Worm (Caenorhabditis elegans): ENCODE data around the gene C25D7.5.

C25D7.5 gene

DNA sequence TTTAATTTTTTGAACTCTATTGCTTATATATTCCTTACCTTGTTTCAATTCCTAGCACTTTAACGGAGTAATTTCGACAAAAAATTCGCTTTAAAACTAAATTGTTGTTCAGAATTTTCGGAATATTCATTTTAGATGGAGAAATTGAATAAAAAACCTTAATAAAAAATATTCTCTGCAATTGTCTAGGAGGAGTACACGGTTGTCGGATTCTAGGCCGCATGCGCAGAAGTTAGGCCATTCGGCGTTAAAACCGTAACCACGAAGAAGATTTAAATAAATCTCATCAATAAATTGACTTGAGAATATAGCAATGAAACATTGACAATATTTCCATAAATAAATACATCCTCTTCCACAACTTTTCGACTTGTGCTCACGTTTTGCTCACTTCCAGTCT, 29.8 kb downstream of the C25D7.5 start, which contains the start of the genes C01G10.10 and C01G10.9 (continued):
- no peak for TF ChIP-seq pha-2 (tag; optimal IDR thresholded peaks at IDR 0.05)

DNA sequence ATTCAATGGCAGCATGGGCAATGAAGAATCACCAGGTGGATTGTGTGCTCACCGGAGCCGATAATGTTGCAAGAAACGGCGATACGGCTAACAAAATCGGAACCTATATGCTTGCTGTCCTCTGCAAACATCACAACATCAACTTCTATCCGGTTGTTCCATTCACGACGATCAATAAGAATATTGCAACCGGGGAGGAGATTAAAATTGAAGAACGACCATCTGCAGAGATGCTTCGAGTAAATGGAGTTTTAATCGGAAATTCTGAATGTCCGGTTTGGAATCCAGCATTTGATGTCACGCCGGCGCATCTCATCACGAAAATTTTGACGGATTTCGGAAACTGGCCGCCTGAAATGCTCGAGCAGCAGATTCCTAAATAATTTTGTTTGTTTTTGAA, 31.2 kb downstream of the C25D7.5 start:
- TF ChIP-seq pros-1 (tag; optimal IDR thresholded peaks at IDR 0.05) (no peak), T23F11.4 (GFP tag; optimal IDR thresholded peaks at IDR 0.05) (no peak), ceh-31 (tag; optimal IDR thresholded peaks at IDR 0.05) (no peak), nhr-232 (tag; optimal IDR thresholded peaks at IDR 0.05) (no peak), K02D7.2 (tag; optimal IDR thresholded peaks at IDR 0.05) (no peak), ceh-22 (tag; optimal IDR thresholded peaks at IDR 0.05) (no peak), ceh-2 (tag; optimal IDR thresholded peaks at IDR 0.05) (no peak), hlh-8 (tag; optimal IDR thresholded peaks at IDR 0.05) (no peak), nhr-11 (tag; optimal IDR thresholded peaks at IDR 0.05) (no peak), ama-1 (optimal IDR thresholded peaks at IDR 0.05) (no peak)

DNA sequence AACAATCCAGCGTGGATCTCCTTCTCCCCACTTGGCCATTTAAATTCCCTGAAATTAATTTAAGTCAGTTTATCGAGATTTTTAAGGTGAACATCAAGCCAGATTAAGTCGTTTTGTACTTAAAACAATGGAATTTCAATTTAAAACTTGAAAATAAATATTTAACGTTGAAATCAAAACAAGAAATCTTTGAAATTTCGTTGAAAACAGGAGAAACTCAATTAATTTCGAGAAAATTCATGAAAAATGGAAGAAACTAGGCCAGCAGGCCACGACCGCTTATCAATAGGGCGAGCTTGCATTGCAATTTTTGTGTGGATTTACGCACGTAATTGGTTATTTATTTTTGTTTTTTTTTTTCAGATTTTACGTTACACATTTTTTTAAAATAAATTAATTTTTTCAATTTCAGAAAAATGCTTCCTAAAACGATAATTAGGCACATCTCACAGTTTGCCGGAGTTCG, 32.9 kb downstream of the C25D7.5 start, which contains the start of the genes ahsa-1 and C01G10.7:
Gene ahsa-1, minus strand, starts transcription at position 51 of the 466 bp plus-strand sequence.
Gene C01G10.7, plus strand, starts transcription at position 413 of the 466 bp plus-strand sequence.
- TF ChIP-seq sdc-2 (tag; optimal IDR thresholded peaks at IDR 0.05) (peak; percentile 51), ceh-48 (tag; optimal IDR thresholded peaks at IDR 0.05) (peak; percentile 29), unc-3 (GFP tag; conservative IDR thresholded peaks at IDR 0.05) (peak; percentile 40; the same call in 1 of the 2 replicates), unc-3 (tag; optimal IDR thresholded peaks at IDR 0.05) (peak; percentile 0), K09A11.1 (tag; optimal IDR thresholded peaks at IDR 0.05; ENCODE audit: insufficient read depth) (no peak), ahr-1 (tag; optimal IDR thresholded peaks at IDR 0.05) (peak; percentile 48), Y22D7AL.16 (tag; optimal IDR thresholded peaks at IDR 0.05) (no peak), K02D7.2 (tag; optimal IDR thresholded peaks at IDR 0.05) (no peak), eyg-1 (tag; optimal IDR thresholded peaks at IDR 0.05) (peak; percentile 66), sox-2 (GFP tag; IDR thresholded peaks at IDR 0.05) (no peak), hlh-8 (tag; optimal IDR thresholded peaks at IDR 0.05) (peak; percentile 86), F13H6.1 (tag; optimal IDR thresholded peaks at IDR 0.05) (peak; percentile 77), syd-9 (tag; optimal IDR thresholded peaks at IDR 0.05) (peak; percentile 10), madf-2 (tag; optimal IDR thresholded peaks at IDR 0.05) (peak; percentile 35), lim-6 (tag; optimal IDR thresholded peaks at IDR 0.05) (peak; percentile 89), pha-2 (tag; optimal IDR thresholded peaks at IDR 0.05) (peak; percentile 31), ceh-34 (tag; optimal IDR thresholded peaks at IDR 0.05) (peak; percentile 68), mec-3 (tag; optimal IDR thresholded peaks at IDR 0.05; ENCODE audit: borderline replicate concordance) (peak; percentile 85), sox-4 (tag; optimal IDR thresholded peaks at IDR 0.05) (no peak), hlh-6 (tag; optimal IDR thresholded peaks at IDR 0.05) (peak; percentile 15), ets-4 (tag; optimal IDR thresholded peaks at IDR 0.05) (peak; percentile 97), rnt-1 (tag; optimal IDR thresholded peaks at IDR 0.05) (peak; percentile 80), ceh-9 (tag; optimal IDR thresholded peaks at IDR 0.05) (no peak), unc-42 (tag; optimal IDR thresholded peaks at IDR 0.05) (peak; percentile 98), pqm-1 (tag; optimal IDR thresholded peaks at IDR 0.05) (peak; percentile 93), ceh-14 (tag; optimal IDR thresholded peaks at IDR 0.05) (peak; percentile 94), unc-86 (tag; optimal IDR thresholded peaks at IDR 0.05) (peak; percentile 72), tbx-2 (tag; optimal IDR thresholded peaks at IDR 0.05) (peak; percentile 96), ttx-3 (tag; optimal IDR thresholded peaks at IDR 0.05) (peak; percentile 63), elt-2 (tag; optimal IDR thresholded peaks at IDR 0.05) (peak; percentile 76), nhr-11 (tag; optimal IDR thresholded peaks at IDR 0.05) (no peak), hlh-30 (tag; optimal IDR thresholded peaks at IDR 0.05; ENCODE audit: insufficient read depth) (no peak), ceh-22 (tag; optimal IDR thresholded peaks at IDR 0.05) (no peak), pat-9 (tag; optimal IDR thresholded peaks at IDR 0.05) (no peak), ref-2 (tag; optimal IDR thresholded peaks at IDR 0.05) (peak; percentile 84), hlh-13 (GFP tag; optimal IDR thresholded peaks at IDR 0.05) (peak; percentile 28), C08G9.2 (tag; optimal IDR thresholded peaks at IDR 0.05) (peak; percentile 94), pax-1 (tag; optimal IDR thresholded peaks at IDR 0.05) (peak; percentile 40), ceh-19 (GFP tag; optimal IDR thresholded peaks at IDR 0.05) (peak; percentile 21), dve-1 (tag; optimal IDR thresholded peaks at IDR 0.05) (peak; percentile 18), pag-3 (tag; optimal IDR thresholded peaks at IDR 0.05; ENCODE audit: borderline replicate concordance) (no peak), ceh-2 (tag; optimal IDR thresholded peaks at IDR 0.05) (peak; percentile 97), ceh-31 (tag; optimal IDR thresholded peaks at IDR 0.05) (peak; percentile 98), tbx-7 (tag; optimal IDR thresholded peaks at IDR 0.05) (peak; percentile 92)
